Worm (Caenorhabditis elegans) whole organism, L4 larva: ENCODE measurements around the gene clec-8.

ENCODE experiments used
- F10B5.3 ChIP-seq: sonication (generic microtip); optimal IDR thresholded peaks from 2 replicates; lab custom pipeline; 2016; ENCODE audit warnings: mild to moderate bottlenecking, missing genetic modification characterization, missing compliant biosample characterization
- F49E8.2 ChIP-seq: sonication (generic microtip); optimal IDR thresholded peaks from 2 replicates; lab custom pipeline; 2016; ENCODE audit warnings: missing compliant biosample characterization, mild to moderate bottlenecking, missing genetic modification characterization, borderline replicate concordance
- T20F7.1 ChIP-seq: fragments of 200-800 bp; sonication (Bioruptor generic); optimal IDR thresholded peaks from 2 replicates; lab custom pipeline; 2018; ENCODE audit warnings: mild to moderate bottlenecking, missing genetic modification characterization, missing compliant biosample characterization
- T26A8.4 ChIP-seq: fragments of 200-800 bp; sonication (Bioruptor generic); IDR thresholded peaks from 2 replicates; pipeline ENCODE4 v1.3.6; 2022; ENCODE audit warnings: missing genetic modification characterization, missing compliant biosample characterization
- Y48G9A.11 ChIP-seq: fragments of 200-800 bp; sonication (Bioruptor generic); IDR thresholded peaks from 2 replicates; pipeline ENCODE4 v1.3.6; 2022; ENCODE audit warnings: missing genetic modification reagents, missing genetic modification characterization, missing compliant biosample characterization
- Y5F2A.4 ChIP-seq: fragments of 200-800 bp; sonication (Bioruptor generic); optimal IDR thresholded peaks from 2 replicates; lab custom pipeline; 2018; ENCODE audit warnings: mild to moderate bottlenecking, missing genetic modification characterization, missing compliant biosample characterization
- Y75B8A.6 ChIP-seq: fragments of 200-800 bp; sonication (Bioruptor generic); IDR thresholded peaks from 2 replicates; pipeline ENCODE4 v1.3.6; 2022; ENCODE audit warnings: missing genetic modification reagents, missing genetic modification characterization, missing compliant biosample characterization
- ZK337.2 ChIP-seq: fragments of 200-800 bp; sonication (Bioruptor generic); IDR thresholded peaks from 2 replicates; pipeline ENCODE4 v1.3.6; 2022; ENCODE audit warnings: missing genetic modification reagents, missing genetic modification characterization, missing compliant biosample characterization
- ZK546.5 ChIP-seq, 2 experiments: sonication (generic microtip); optimal IDR thresholded peaks; 2 replicates each; lab custom pipeline; 2017; ENCODE audit warnings: missing biosample characterization in 2 of 2, missing genetic modification characterization in 2 of 2
- aly-2 ChIP-seq: sonication (generic microtip); optimal IDR thresholded peaks from 2 replicates; lab custom pipeline; 2018; ENCODE audit warnings: missing biosample characterization, missing genetic modification characterization
- arid-1 ChIP-seq: fragments of 200-800 bp; sonication (Bioruptor generic); conservative IDR thresholded peaks from 2 replicates; pipeline ENCODE4 v1.3.6; 2022; ENCODE audit warnings: missing genetic modification reagents, missing genetic modification characterization, missing compliant biosample characterization
- attf-4 ChIP-seq: sonication (generic microtip); optimal IDR thresholded peaks from 3 replicates; lab custom pipeline; 2017; ENCODE audit warnings: missing biosample characterization, missing genetic modification characterization
- ceh-28 ChIP-seq: fragments of 150-350 bp; optimal IDR thresholded peaks from 2 replicates; lab custom pipeline; 2014; ENCODE audit warnings: missing biosample characterization, missing genetic modification reagents, missing genetic modification characterization
- ceh-44 ChIP-seq: fragments of 200-800 bp; sonication (Bioruptor generic); IDR thresholded peaks from 2 replicates; pipeline ENCODE4 v1.3.6; 2022; ENCODE audit warnings: missing genetic modification reagents, missing genetic modification characterization, missing compliant biosample characterization
- ces-1 ChIP-seq: fragments of 150-350 bp; sonication (generic microtip); optimal IDR thresholded peaks from 4 replicates; lab custom pipeline; 2014; ENCODE audit warnings: missing biosample characterization, missing genetic modification reagents, missing genetic modification characterization
- daf-12 ChIP-seq: fragments of 150-350 bp; optimal IDR thresholded peaks from 2 replicates; lab custom pipeline; 2014; ENCODE audit warnings: missing biosample characterization, missing genetic modification reagents, missing genetic modification characterization
- daf-16 ChIP-seq, 3 experiments: sonication (generic microtip); optimal IDR thresholded peaks; 2 replicates each; lab custom pipeline; 2016 to 2017; ENCODE audit warnings: missing genetic modification characterization in 3 of 3, missing genetic modification reagents in 3 of 3, mild to moderate bottlenecking in 2 of 3, missing compliant biosample characterization in 2 of 3, missing biosample characterization in 1 of 3, moderate library complexity in 1 of 3
- daf-19 ChIP-seq: fragments of 200-800 bp; sonication (Bioruptor generic); conservative IDR thresholded peaks from 2 replicates; pipeline ENCODE4 v1.3.6; 2022; ENCODE audit warnings: missing genetic modification characterization, missing compliant biosample characterization
- daf-8 ChIP-seq: fragments of 200-800 bp; sonication (Bioruptor generic); IDR thresholded peaks from 2 replicates; pipeline ENCODE4 v1.3.6; 2022; ENCODE audit warnings: missing genetic modification characterization, missing compliant biosample characterization
- dmd-6 ChIP-seq: fragments of 200-800 bp; sonication (Bioruptor generic); IDR thresholded peaks from 2 replicates; pipeline ENCODE4 v1.3.6; 2022; ENCODE audit warnings: missing genetic modification reagents, missing genetic modification characterization, missing compliant biosample characterization
- dmd-8 ChIP-seq: fragments of 200-800 bp; sonication (Bioruptor generic); IDR thresholded peaks from 2 replicates; pipeline ENCODE4 v1.3.6; 2022; ENCODE audit warnings: missing genetic modification characterization, missing compliant biosample characterization
- dve-1 ChIP-seq: sonication (generic microtip); optimal IDR thresholded peaks from 2 replicates; lab custom pipeline; 2017; ENCODE audit warnings: antibody characterized with exemption, mild to moderate bottlenecking, missing genetic modification characterization, missing compliant biosample characterization; ENCODE audit not compliant: insufficient read depth
- egl-43 ChIP-seq: fragments of 200-800 bp; sonication (Bioruptor generic); IDR thresholded peaks from 2 replicates; pipeline ENCODE4 v1.3.6; 2022; ENCODE audit warnings: missing genetic modification reagents, missing genetic modification characterization, missing compliant biosample characterization
- hlh-11 ChIP-seq: fragments of 200-800 bp; sonication (Bioruptor generic); optimal IDR thresholded peaks from 2 replicates; lab custom pipeline; 2018; ENCODE audit warnings: mild to moderate bottlenecking, missing genetic modification characterization, missing compliant biosample characterization
- hlh-30 ChIP-seq: sonication (generic microtip); optimal IDR thresholded peaks from 2 replicates; lab custom pipeline; 2017; ENCODE audit warnings: antibody characterized with exemption, mild to moderate bottlenecking, missing genetic modification characterization, missing compliant biosample characterization; ENCODE audit not compliant: insufficient read depth
- jun-1 ChIP-seq: fragments of 150-350 bp; optimal IDR thresholded peaks from 2 replicates; lab custom pipeline; 2014; ENCODE audit warnings: missing biosample characterization, missing genetic modification reagents, missing genetic modification characterization
- lin-15B ChIP-seq: fragments of 150-350 bp; sonication (generic microtip); optimal IDR thresholded peaks from 3 replicates; lab custom pipeline; 2014; ENCODE audit warnings: missing biosample characterization, missing genetic modification characterization
- lir-3 ChIP-seq: sonication (generic microtip); optimal IDR thresholded peaks from 2 replicates; lab custom pipeline; 2016; ENCODE audit warnings: mild to moderate bottlenecking, missing genetic modification characterization, missing compliant biosample characterization
- madf-5 ChIP-seq, 2 experiments: fragments of 200-800 bp; sonication (Bioruptor generic); IDR thresholded peaks; 2 replicates each; pipeline ENCODE4 v1.3.6; 2022; ENCODE audit warnings: missing compliant biosample characterization in 2 of 2, missing genetic modification characterization in 2 of 2
- mes-2 ChIP-seq: sonication (generic microtip); optimal IDR thresholded peaks from 2 replicates; lab custom pipeline; 2016; ENCODE audit warnings: missing genotype, mild to moderate bottlenecking, missing genetic modification characterization, missing compliant biosample characterization; ENCODE audit not compliant: poor library complexity, severe bottlenecking
- mxl-2 ChIP-seq: fragments of 200-800 bp; sonication (Bioruptor generic); conservative IDR thresholded peaks from 2 replicates; pipeline ENCODE4 v1.3.6; 2022; ENCODE audit warnings: missing genetic modification reagents, missing genetic modification characterization, missing compliant biosample characterization
- mxl-3 ChIP-seq: fragments of 200-800 bp; sonication (Bioruptor generic); optimal IDR thresholded peaks from 2 replicates; lab custom pipeline; 2018; ENCODE audit warnings: mild to moderate bottlenecking, missing genetic modification characterization, missing compliant biosample characterization
- nhr-10 ChIP-seq: fragments of 150-350 bp; optimal IDR thresholded peaks from 2 replicates; lab custom pipeline; 2014; ENCODE audit warnings: missing biosample characterization, missing genetic modification characterization
- nhr-102 ChIP-seq: sonication (generic microtip); optimal IDR thresholded peaks from 2 replicates; lab custom pipeline; 2016; ENCODE audit warnings: mild to moderate bottlenecking, missing genetic modification characterization, moderate library complexity, missing compliant biosample characterization
- nhr-25 ChIP-seq: sonication (generic microtip); optimal IDR thresholded peaks from 2 replicates; lab custom pipeline; 2017; ENCODE audit warnings: missing genetic modification characterization, mild to moderate bottlenecking, missing compliant biosample characterization, antibody characterized with exemption, moderate library complexity, borderline replicate concordance; ENCODE audit not compliant: insufficient read depth
- nhr-28 ChIP-seq: fragments of 150-350 bp; optimal IDR thresholded peaks from 2 replicates; lab custom pipeline; 2014; ENCODE audit warnings: missing biosample characterization, missing genetic modification characterization
- nhr-48 ChIP-seq: sonication (generic microtip); optimal IDR thresholded peaks from 2 replicates; lab custom pipeline; 2016; ENCODE audit warnings: mild to moderate bottlenecking, missing genetic modification characterization, missing compliant biosample characterization
- nhr-77 ChIP-seq: fragments of 150-350 bp; optimal IDR thresholded peaks from 2 replicates; lab custom pipeline; 2014; ENCODE audit warnings: missing biosample characterization, missing genetic modification characterization
- php-3 ChIP-seq: fragments of 200-800 bp; sonication (Bioruptor generic); IDR thresholded peaks from 2 replicates; pipeline ENCODE4 v1.3.6; 2022; ENCODE audit warnings: missing genetic modification reagents, missing genetic modification characterization, missing compliant biosample characterization
- pqm-1 ChIP-seq: sonication (generic microtip); optimal IDR thresholded peaks from 2 replicates; lab custom pipeline; 2017; ENCODE audit warnings: missing biosample characterization, missing genetic modification characterization
- rbr-2 ChIP-seq: sonication (generic microtip); optimal IDR thresholded peaks from 2 replicates; lab custom pipeline; 2016; ENCODE audit warnings: missing genotype, missing genetic modification characterization, missing compliant biosample characterization
- skn-1 ChIP-seq: fragments of 150-350 bp; optimal IDR thresholded peaks from 2 replicates; lab custom pipeline; 2014; ENCODE audit warnings: missing biosample characterization, missing genetic modification characterization
- snpc-4 ChIP-seq: fragments of 150-350 bp; optimal IDR thresholded peaks from 2 replicates; lab custom pipeline; 2014; ENCODE audit warnings: missing biosample characterization, missing genetic modification characterization
- spr-1 ChIP-seq: sonication (generic microtip); optimal IDR thresholded peaks from 2 replicates; lab custom pipeline; 2016; ENCODE audit warnings: mild to moderate bottlenecking, missing genetic modification characterization, missing compliant biosample characterization
- unc-130 ChIP-seq: sonication (generic microtip); optimal IDR thresholded peaks from 2 replicates; lab custom pipeline; 2016; ENCODE audit warnings: missing genetic modification reagents, missing genetic modification characterization, missing compliant biosample characterization
- vab-7 ChIP-seq: fragments of 200-800 bp; sonication (Bioruptor generic); IDR thresholded peaks from 2 replicates; pipeline ENCODE4 v1.3.6; 2022; ENCODE audit warnings: missing genetic modification reagents, missing genetic modification characterization, missing compliant biosample characterization
- zag-1 ChIP-seq: fragments of 150-350 bp; optimal IDR thresholded peaks from 2 replicates; lab custom pipeline; 2014; ENCODE audit warnings: missing biosample characterization, missing genetic modification characterization
- zfp-2 ChIP-seq: sonication (generic microtip); optimal IDR thresholded peaks from 2 replicates; lab custom pipeline; 2016; ENCODE audit warnings: mild to moderate bottlenecking, missing genetic modification characterization, missing compliant biosample characterization
- zip-2 ChIP-seq: fragments of 150-350 bp; optimal IDR thresholded peaks from 2 replicates; lab custom pipeline; 2014; ENCODE audit warnings: missing biosample characterization, missing genetic modification characterization
- ztf-7 ChIP-seq: fragments of 150-350 bp; optimal IDR thresholded peaks from 2 replicates; lab custom pipeline; 2014; ENCODE audit warnings: missing biosample characterization, missing genetic modification characterization

clec-8 gene

ce11 chrII:12542594-12542997, 35.3 kb downstream of the clec-8 start (continued):
- TF ChIP-seq ces-1 (no peak), unc-130 (GFP tag; lab: Kevin White, UChicago) (no peak), nhr-25 (tag; lab: Kevin White, UChicago) (no peak), Y5F2A.4 (GFP tag; lab: Kevin White, UChicago) (no peak), jun-1 (tag; lab: Kevin White, UChicago) (no peak), madf-5 (GFP tag; IDR thresholded peaks at IDR 0.05; lab: Robert Waterston, UW) (no peak), dve-1 (tag; lab: Kevin White, UChicago) (no peak), lin-15B (tag; lab: Kevin White, UChicago) (no peak), daf-12 (no peak), nhr-28 (no peak), aly-2 (no peak), T20F7.1 (GFP tag; lab: Kevin White, UChicago) (no peak), mes-2 (tag; lab: Kevin White, UChicago) (no peak), vab-7 (GFP tag; lab: Robert Waterston, UW) (no peak), zag-1 (tag; lab: Kevin White, UChicago) (no peak), ztf-7 (tag; lab: Kevin White, UChicago) (no peak), arid-1 (GFP tag; lab: Robert Waterston, UW) (0 out of 2 replicates have a peak, but pooled peaks have one; percentile 40), ZK546.5 (tag; optimal IDR thresholded peaks at IDR 0.05; lab: Kevin White, UChicago) (no peak), mxl-2 (no peak), daf-8 (GFP tag; lab: Robert Waterston, UW) (no peak), nhr-10 (no peak), lir-3 (tag; lab: Kevin White, UChicago) (no peak), egl-43 (GFP tag; lab: Robert Waterston, UW) (no peak), ceh-28 (tag; lab: Kevin White, UChicago) (no peak), Y75B8A.6 (no peak; the same call in 1 of the 2 replicates), hlh-30 (peak; percentile 22), ceh-44 (GFP tag; lab: Robert Waterston, UW) (no peak), mxl-3 (GFP tag; lab: Kevin White, UChicago) (no peak), spr-1 (tag; lab: Kevin White, UChicago) (no peak), dmd-8 (GFP tag; lab: Robert Waterston, UW) (peak; percentile 62; the same call in 1 of the 2 replicates), php-3 (no peak), attf-4 (no peak), daf-19 (GFP tag; lab: Robert Waterston, UW) (no peak), nhr-48 (tag; lab: Kevin White, UChicago) (peak; percentile 9), skn-1 (no peak), snpc-4 (tag; lab: Kevin White, UChicago) (no peak)
- TF ChIP-seq, all 104 proteins: peak for 22

ce11 chrII:12541670-12542080, 36.2 kb downstream of the clec-8 start:
- TF ChIP-seq daf-16 (GFP tag; optimal IDR thresholded peaks at IDR 0.05; lab: Kevin White, UChicago) (peak in 1 of 2 experiments; percentile 84), daf-16 (tag; optimal IDR thresholded peaks at IDR 0.05; lab: Kevin White, UChicago) (peak; percentile 74), zip-2 (tag; lab: Kevin White, UChicago) (peak; percentile 47), daf-19 (GFP tag; lab: Robert Waterston, UW) (peak; percentile 84), Y48G9A.11 (peak; percentile 72; the same call in 1 of the 2 replicates), spr-1 (tag; lab: Kevin White, UChicago) (peak; percentile 49), nhr-77 (tag; lab: Kevin White, UChicago) (peak; percentile 35), pqm-1 (peak; percentile 11), dmd-6 (GFP tag; lab: Robert Waterston, UW) (peak; percentile 47), ZK337.2 (0 out of 2 replicates have a peak, but pooled peaks have one; percentile 52), dmd-8 (GFP tag; lab: Robert Waterston, UW) (0 out of 2 replicates have a peak, but pooled peaks have one; percentile 62), F10B5.3 (peak; percentile 10), arid-1 (GFP tag; lab: Robert Waterston, UW) (0 out of 2 replicates have a peak, but pooled peaks have one; percentile 17), T26A8.4 (GFP tag; lab: Robert Waterston, UW) (peak; percentile 77), mxl-2 (0 out of 2 replicates have a peak, but pooled peaks have one; percentile 27), nhr-48 (tag; lab: Kevin White, UChicago) (peak; percentile 32), hlh-11 (tag; lab: Kevin White, UChicago) (peak; percentile 15), mes-2 (tag; lab: Kevin White, UChicago) (peak; percentile 42), nhr-102 (tag; lab: Kevin White, UChicago) (peak; percentile 72), zfp-2 (tag; lab: Kevin White, UChicago) (peak; percentile 23), rbr-2 (peak; percentile 27), F49E8.2 (peak; percentile 51)
